Fruit fly (Drosophila melanogaster): ENCODE measurements around the gene CG42526.
A peak's percentile ranks its signal among the peaks of the same experiment; 100 is the strongest.

Gene CG42526

dm6 chr3L:9402157-9402890 lies 32.9 kb downstream of the CG42526 start, which contains the start of gene eIF4E1 (continued):
- no peak for TF ChIP-seq CG30431 (GFP tag; optimal IDR thresholded peaks at IDR 0.05)
- TF ChIP-seq CG3847 (GFP tag; IDR thresholded peaks at IDR 0.05), result peak; percentile 75
- peak; percentile 91 for TF ChIP-seq CG9797 (GFP tag; optimal IDR thresholded peaks at IDR 0.05)
- TF ChIP-seq jing (GFP tag; optimal IDR thresholded peaks at IDR 0.05), result no peak
- peak; percentile 68 for TF ChIP-seq CG15514 (GFP tag; optimal IDR thresholded peaks at IDR 0.05)
- peak; percentile 43 for TF ChIP-seq CG11247 (GFP tag; IDR thresholded peaks at IDR 0.05)
- TF ChIP-seq pb (GFP tag; optimal IDR thresholded peaks at IDR 0.05), result peak; percentile 7
- peak; percentile 96 for TF ChIP-seq Sry-δ (GFP tag; optimal IDR thresholded peaks at IDR 0.05)
- peak; percentile 41 for TF ChIP-seq sob (GFP tag; IDR thresholded peaks at IDR 0.05)
- peak; percentile 78 for TF ChIP-seq sens (GFP tag)
- no peak for TF ChIP-seq HLH3B (GFP tag; IDR thresholded peaks at IDR 0.05)
- peak; percentile 11 for TF ChIP-seq CG12155 (GFP tag; optimal IDR thresholded peaks at IDR 0.05)
- peak; percentile 1 for TF ChIP-seq Dek (tag; optimal IDR thresholded peaks at IDR 0.05)
- TF ChIP-seq gce (GFP tag; IDR thresholded peaks at IDR 0.05), result no peak
- peak; percentile 67 for TF ChIP-seq CG7963 (GFP tag; IDR thresholded peaks at IDR 0.05; ENCODE audit: partially characterized antibody)
- no peak for TF ChIP-seq Spps (tag; optimal IDR thresholded peaks at IDR 0.05)
- TF ChIP-seq fu2 (GFP tag; optimal IDR thresholded peaks at IDR 0.05), result no peak
- TF ChIP-seq Ets97D (GFP tag; optimal IDR thresholded peaks at IDR 0.05), result peak; percentile 96
- peak; percentile 97 for TF ChIP-seq CG18011 (GFP tag; optimal IDR thresholded peaks at IDR 0.05)
- peak; percentile 13 for TF ChIP-seq Hsf (GFP tag; optimal IDR thresholded peaks at IDR 0.05)
- no peak for TF ChIP-seq CG4328 (GFP tag; optimal IDR thresholded peaks at IDR 0.05)
- TF ChIP-seq klu (GFP tag; IDR thresholded peaks at IDR 0.05), result 0 out of 2 replicates have a peak, but pooled peaks have one; percentile 14
- no peak for TF ChIP-seq CG11398 (GFP tag; optimal IDR thresholded peaks at IDR 0.05)
- TF ChIP-seq CG10462 (GFP tag; optimal IDR thresholded peaks at IDR 0.05), result peak; percentile 75
- TF ChIP-seq sd (tag; optimal IDR thresholded peaks at IDR 0.05), result peak; percentile 21
- no peak for TF ChIP-seq Kr (GFP tag; optimal IDR thresholded peaks at IDR 0.05)
- TF ChIP-seq hb (GFP tag; IDR thresholded peaks at IDR 0.05; ENCODE audit: partially characterized antibody), result 0 out of 3 replicates have a peak, but pooled peaks have one; percentile 62
- no peak for TF ChIP-seq CG16815 (GFP tag; optimal IDR thresholded peaks at IDR 0.05)
- TF ChIP-seq tup (GFP tag; optimal IDR thresholded peaks at IDR 0.05), result no peak
- peak; percentile 93 for TF ChIP-seq stwl (tag; optimal IDR thresholded peaks at IDR 0.05)
- no peak for TF ChIP-seq CG11696 (GFP tag; IDR thresholded peaks at IDR 0.05)
- peak; percentile 24 for TF ChIP-seq CG7987 (GFP tag; optimal IDR thresholded peaks at IDR 0.05)
- peak; percentile 16 for TF ChIP-seq zfh2 (GFP tag; optimal IDR thresholded peaks at IDR 0.05)
- peak; percentile 38 for TF ChIP-seq CG12391 (tag; optimal IDR thresholded peaks at IDR 0.05)
- peak; percentile 46 for TF ChIP-seq Xbp1 (GFP tag; optimal IDR thresholded peaks at IDR 0.05)
- no peak for TF ChIP-seq ac (GFP tag; optimal IDR thresholded peaks at IDR 0.05)
- TF ChIP-seq dm (GFP tag; optimal IDR thresholded peaks at IDR 0.05), result peak; percentile 61
- peak; percentile 8 for TF ChIP-seq CG13775 (GFP tag; optimal IDR thresholded peaks at IDR 0.05)
- TF ChIP-seq CG34224 (GFP tag; IDR thresholded peaks at IDR 0.05; ENCODE audit: partially characterized antibody), result peak; percentile 58
- peak; percentile 5 for TF ChIP-seq her (GFP tag; optimal IDR thresholded peaks at IDR 0.05)
- peak; percentile 81 for TF ChIP-seq Opbp (GFP tag; IDR thresholded peaks at IDR 0.05; ENCODE audit: partially characterized antibody)
- TF ChIP-seq unc-4 (GFP tag; IDR thresholded peaks at IDR 0.05; ENCODE audit: partially characterized antibody), result peak; percentile 74
- TF ChIP-seq Hr51 (GFP tag; optimal IDR thresholded peaks at IDR 0.05), result no peak
- TF ChIP-seq Nf-YC (tag; optimal IDR thresholded peaks at IDR 0.05), result peak; percentile 47
- peak; percentile 14 for TF ChIP-seq sug (tag; optimal IDR thresholded peaks at IDR 0.05)
- peak; percentile 8 for TF ChIP-seq CG15696 (tag; optimal IDR thresholded peaks at IDR 0.05)
- TF ChIP-seq CG14965 (GFP tag; optimal IDR thresholded peaks at IDR 0.05; ENCODE audit: borderline replicate concordance), result no peak
- TF ChIP-seq mam (GFP tag; optimal IDR thresholded peaks at IDR 0.05), result peak; percentile 60
- peak; percentile 50 for TF ChIP-seq row (GFP tag; IDR thresholded peaks at IDR 0.05)
